Worm (Caenorhabditis elegans) whole organism, L2 larva: ENCODE results near the gene H20J04.9.

ENCODE experiments used
- F13H6.1 ChIP-seq: sonication (generic microtip); optimal IDR thresholded peaks from 2 replicates; lab custom pipeline; 2016; ENCODE audit warnings: missing genetic modification characterization, missing compliant biosample characterization
- R02D3.7 ChIP-seq: fragments of 150-350 bp; optimal IDR thresholded peaks from 2 replicates; lab custom pipeline; 2014; ENCODE audit warnings: missing biosample characterization, missing genetic modification characterization
- Y55F3AM.14 ChIP-seq: fragments of 200-800 bp; sonication (Bioruptor generic); optimal IDR thresholded peaks from 2 replicates; lab custom pipeline; 2018; ENCODE audit warnings: mild to moderate bottlenecking, missing genetic modification characterization, missing compliant biosample characterization
- ZK546.5 ChIP-seq: sonication (generic microtip); optimal IDR thresholded peaks from 2 replicates; lab custom pipeline; 2017; ENCODE audit warnings: missing biosample characterization, missing genetic modification characterization
- alr-1 ChIP-seq: fragments of 150-350 bp; optimal IDR thresholded peaks from 2 replicates; lab custom pipeline; 2014; ENCODE audit warnings: missing biosample characterization, missing genetic modification characterization
- aly-2 ChIP-seq: fragments of 150-350 bp; optimal IDR thresholded peaks from 2 replicates; lab custom pipeline; 2014; ENCODE audit warnings: missing biosample characterization, missing genetic modification characterization
- ama-1 ChIP-seq: fragments of 150-350 bp; optimal IDR thresholded peaks from 2 replicates; lab custom pipeline; 2018; ENCODE audit warnings: inconsistent platforms
- blmp-1 ChIP-seq: sonication (generic microtip); optimal IDR thresholded peaks from 2 replicates; lab custom pipeline; 2017; ENCODE audit warnings: missing genetic modification characterization, mild to moderate bottlenecking, missing compliant biosample characterization, antibody characterized with exemption, moderate library complexity; ENCODE audit not compliant: insufficient read depth
- ceh-16 ChIP-seq: fragments of 150-350 bp; optimal IDR thresholded peaks from 2 replicates; lab custom pipeline; 2014; ENCODE audit warnings: missing biosample characterization, missing genetic modification characterization
- crh-2 ChIP-seq: sonication (generic microtip); optimal IDR thresholded peaks from 2 replicates; lab custom pipeline; 2017; ENCODE audit warnings: missing biosample characterization, missing genetic modification characterization
- egl-27 ChIP-seq: sonication (generic microtip); optimal IDR thresholded peaks from 3 replicates; lab custom pipeline; 2017; ENCODE audit warnings: missing biosample characterization, missing genetic modification reagents, missing genetic modification characterization
- elt-3 ChIP-seq: sonication (generic microtip); optimal IDR thresholded peaks from 2 replicates; lab custom pipeline; 2017; ENCODE audit warnings: missing biosample characterization, missing genetic modification characterization
- fos-1 ChIP-seq: fragments of 150-350 bp; optimal IDR thresholded peaks from 2 replicates; lab custom pipeline; 2014; ENCODE audit warnings: missing biosample characterization, missing genetic modification characterization
- gmeb-1 ChIP-seq: fragments of 150-350 bp; optimal IDR thresholded peaks from 2 replicates; lab custom pipeline; 2014; ENCODE audit warnings: missing biosample characterization, missing genetic modification characterization
- lin-11 ChIP-seq: fragments of 150-350 bp; sonication (generic microtip); optimal IDR thresholded peaks from 2 replicates; lab custom pipeline; 2014; ENCODE audit warnings: missing biosample characterization, missing genetic modification characterization, inconsistent platforms, mixed read lengths
- lin-39 ChIP-seq: fragments of 150-350 bp; optimal IDR thresholded peaks from 2 replicates; lab custom pipeline; 2014; ENCODE audit warnings: missing biosample characterization, missing genetic modification reagents, missing genetic modification characterization
- lsy-2 ChIP-seq, 2 experiments: fragments of 150-350 bp in 1 of 2; sonication (generic microtip) in 1 of 2; optimal IDR thresholded peaks; 2 replicates each; lab custom pipeline; 2014 to 2017; ENCODE audit warnings: missing biosample characterization in 2 of 2, missing genetic modification characterization in 2 of 2
- mab-5 ChIP-seq: fragments of 150-350 bp; optimal IDR thresholded peaks from 2 replicates; lab custom pipeline; 2014; ENCODE audit warnings: missing biosample characterization, missing genetic modification characterization
- mbf-1 ChIP-seq: sonication (generic microtip); optimal IDR thresholded peaks from 2 replicates; lab custom pipeline; 2017; ENCODE audit warnings: missing biosample characterization, missing genetic modification characterization
- mdl-1 ChIP-seq, 2 experiments: fragments of 150-350 bp in 1 of 2; sonication (generic microtip) in 1 of 2; optimal IDR thresholded peaks; 2 replicates each; lab custom pipeline; 2017; ENCODE audit warnings: missing biosample characterization in 2 of 2, missing genetic modification characterization in 2 of 2
- nhr-11 ChIP-seq: fragments of 150-350 bp; optimal IDR thresholded peaks from 2 replicates; lab custom pipeline; 2014; ENCODE audit warnings: missing biosample characterization, missing genetic modification characterization
- nhr-12 ChIP-seq: fragments of 150-350 bp; optimal IDR thresholded peaks from 2 replicates; lab custom pipeline; 2014; ENCODE audit warnings: missing biosample characterization, missing genetic modification characterization
- nhr-129 ChIP-seq: fragments of 150-350 bp; optimal IDR thresholded peaks from 2 replicates; lab custom pipeline; 2014; ENCODE audit warnings: missing biosample characterization, missing genetic modification characterization
- nhr-21 ChIP-seq: fragments of 150-350 bp; optimal IDR thresholded peaks from 2 replicates; lab custom pipeline; 2014; ENCODE audit warnings: missing biosample characterization, missing genetic modification characterization
- nhr-23 ChIP-seq: fragments of 150-350 bp; optimal IDR thresholded peaks from 2 replicates; lab custom pipeline; 2014; ENCODE audit warnings: missing biosample characterization, missing genetic modification reagents, missing genetic modification characterization
- nhr-25 ChIP-seq: fragments of 150-350 bp; sonication (generic microtip); optimal IDR thresholded peaks from 3 replicates; lab custom pipeline; 2014; ENCODE audit warnings: missing biosample characterization, missing genetic modification characterization
- nhr-77 ChIP-seq: fragments of 150-350 bp; optimal IDR thresholded peaks from 2 replicates; lab custom pipeline; 2014; ENCODE audit warnings: missing biosample characterization, missing genetic modification characterization
- peb-1 ChIP-seq: fragments of 150-350 bp; optimal IDR thresholded peaks from 2 replicates; lab custom pipeline; 2014; ENCODE audit warnings: missing biosample characterization, missing genetic modification characterization
- sem-4 ChIP-seq: fragments of 150-350 bp; optimal IDR thresholded peaks from 2 replicates; lab custom pipeline; 2014; ENCODE audit warnings: missing biosample characterization, missing genetic modification reagents, missing genetic modification characterization
- sma-9 ChIP-seq, 2 experiments: fragments of 150-350 bp in 1 of 2; sonication (generic microtip) in 1 of 2; optimal IDR thresholded peaks; 2 replicates each; lab custom pipeline; 2014 to 2016; ENCODE audit warnings: missing genetic modification characterization in 2 of 2, mild to moderate bottlenecking in 1 of 2, missing biosample characterization in 1 of 2, missing compliant biosample characterization in 1 of 2, missing genetic modification reagents in 1 of 2, moderate library complexity in 1 of 2
- snpc-4 ChIP-seq: fragments of 150-350 bp; optimal IDR thresholded peaks from 2 replicates; lab custom pipeline; 2014; ENCODE audit warnings: missing biosample characterization, missing genetic modification characterization
- unc-39 ChIP-seq: fragments of 150-350 bp; optimal IDR thresholded peaks from 2 replicates; lab custom pipeline; 2014; ENCODE audit warnings: missing biosample characterization, missing genetic modification characterization
- unc-55 ChIP-seq: fragments of 150-350 bp; sonication (generic microtip); optimal IDR thresholded peaks from 3 replicates; lab custom pipeline; 2014; ENCODE audit warnings: missing biosample characterization, missing genetic modification reagents, missing genetic modification characterization
- unc-62 ChIP-seq: fragments of 150-350 bp; optimal IDR thresholded peaks from 2 replicates; lab custom pipeline; 2014; ENCODE audit warnings: missing biosample characterization, missing genetic modification reagents, missing genetic modification characterization
- zag-1 ChIP-seq: fragments of 150-350 bp; optimal IDR thresholded peaks from 2 replicates; lab custom pipeline; 2014; ENCODE audit warnings: missing biosample characterization, missing genetic modification characterization
- ztf-1 ChIP-seq: fragments of 200-800 bp; sonication (Bioruptor generic); conservative IDR thresholded peaks from 2 replicates; pipeline ENCODE4 v1.3.6; 2022; ENCODE audit warnings: missing genetic modification characterization, missing compliant biosample characterization
- ztf-11 ChIP-seq: sonication (generic microtip); optimal IDR thresholded peaks from 2 replicates; lab custom pipeline; 2017; ENCODE audit warnings: missing biosample characterization, missing genetic modification characterization
- ztf-4 ChIP-seq: fragments of 150-350 bp; optimal IDR thresholded peaks from 2 replicates; lab custom pipeline; 2014; ENCODE audit warnings: missing biosample characterization, missing genetic modification characterization

The H20J04.9 gene

DNA sequence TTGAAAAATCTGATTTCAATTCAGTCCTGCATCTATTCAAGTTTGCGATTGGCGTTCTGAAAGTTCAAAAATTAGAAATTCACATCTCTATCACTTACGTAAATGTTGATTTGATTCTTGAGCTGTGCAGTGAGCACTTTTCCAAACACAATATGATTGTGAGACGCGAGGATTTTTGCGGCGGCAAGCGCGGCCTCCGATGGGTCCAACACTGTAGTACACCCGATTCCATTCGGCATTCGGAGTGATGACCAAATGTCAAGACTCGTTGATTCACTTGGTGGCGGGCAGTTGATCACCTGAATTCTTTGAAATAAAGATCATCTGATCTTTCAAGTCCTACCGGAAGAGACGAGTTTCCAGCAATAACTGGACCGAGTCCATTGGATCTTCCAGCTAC is 18.7 kb downstream of the H20J04.9 start:
- TF ChIP-seq nhr-129 (tag; lab: Kevin White, UChicago), result no peak
- TF ChIP-seq unc-62, result no peak
- TF ChIP-seq ztf-1 (GFP tag; lab: Robert Waterston, UW), result no peak
- TF ChIP-seq nhr-25, result no peak
- no peak for TF ChIP-seq ztf-4 (tag; lab: Kevin White, UChicago)
- no peak for TF ChIP-seq aly-2 (tag; lab: Kevin White, UChicago)
- TF ChIP-seq nhr-21 (tag; lab: Kevin White, UChicago), result no peak

DNA sequence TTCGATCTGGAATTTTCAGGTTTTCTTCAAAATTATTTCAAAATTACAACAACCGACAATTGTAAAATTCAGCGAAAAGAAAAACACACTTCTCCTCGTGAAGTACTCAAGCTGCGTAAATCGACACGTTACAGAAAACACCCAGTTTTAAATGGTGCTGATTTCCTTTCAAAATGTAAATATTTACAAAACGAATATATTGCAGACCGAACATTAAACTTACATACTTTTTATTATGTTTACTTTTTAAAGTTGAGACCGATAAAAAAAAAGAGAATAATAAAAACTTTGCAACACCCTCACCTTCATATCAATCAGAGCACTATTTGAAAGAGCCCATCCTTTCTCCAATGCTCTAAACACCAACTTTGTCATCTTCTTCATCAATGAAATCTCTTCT is 19.9 kb downstream of the H20J04.9 start:
- TF ChIP-seq mdl-1 (tag; optimal IDR thresholded peaks at IDR 0.05; lab: Kevin White, UChicago) (no peak), gmeb-1 (no peak), ZK546.5 (tag; lab: Kevin White, UChicago) (no peak), egl-27 (no peak), ztf-11 (tag; lab: Kevin White, UChicago) (no peak), zag-1 (no peak), nhr-129 (tag; lab: Kevin White, UChicago) (no peak), ztf-4 (tag; lab: Kevin White, UChicago) (no peak), nhr-23 (tag; lab: Kevin White, UChicago) (no peak), mab-5 (tag; lab: Kevin White, UChicago) (no peak), elt-3 (tag; lab: Kevin White, UChicago) (no peak), sem-4 (no peak), lsy-2 (tag; optimal IDR thresholded peaks at IDR 0.05; lab: Kevin White, UChicago) (no peak), blmp-1 (no peak), nhr-25 (no peak), snpc-4 (tag; lab: Kevin White, UChicago) (no peak), peb-1 (tag; lab: Kevin White, UChicago) (no peak), ama-1 (no peak), lin-11 (tag; lab: Kevin White, UChicago) (no peak), nhr-77 (tag; lab: Kevin White, UChicago) (no peak)

ce11 chrII:4372406-4372805 is 21.4 kb downstream of the H20J04.9 start, which contains the start of gene paic-1:
paic-1 (minus strand) TSS chrII:4372525.
- TF ChIP-seq crh-2 (peak; percentile 3), lin-39 (no peak), fos-1 (tag; lab: Kevin White, UChicago) (peak; percentile 57)
- TF ChIP-seq, all 48 proteins: peak for 2

- no peak for TF ChIP-seq ztf-1 (GFP tag; lab: Robert Waterston, UW)
- TF ChIP-seq ZK546.5 (tag; lab: Kevin White, UChicago), result no peak
- TF ChIP-seq F13H6.1 (tag; lab: Kevin White, UChicago), result no peak
These were observed 21.9 kb downstream of the H20J04.9 start for ce11 chrII:4372867-4373397.

DNA sequence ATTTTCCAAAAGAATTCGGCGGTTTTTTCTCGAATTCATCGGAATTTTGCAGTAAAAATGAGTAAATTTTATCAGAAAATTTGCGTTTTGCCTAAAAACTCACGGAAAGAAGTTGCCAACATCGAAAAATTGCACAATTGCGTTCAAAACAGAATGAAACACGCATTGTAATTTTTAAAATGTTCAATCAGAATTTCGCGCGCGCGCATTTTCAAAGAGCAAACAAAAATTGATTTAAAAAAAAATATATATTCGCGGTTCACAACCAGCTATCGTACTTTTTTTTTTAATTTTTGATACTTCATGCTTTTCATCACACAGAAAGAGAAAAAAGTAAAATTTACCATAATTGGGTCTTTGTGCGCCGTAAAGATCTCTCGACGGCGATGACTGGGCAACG is 23.9 kb downstream of the H20J04.9 start:
- TF ChIP-seq nhr-77 (tag; lab: Kevin White, UChicago) (no peak), lin-39 (no peak), nhr-23 (tag; lab: Kevin White, UChicago) (no peak), ceh-16 (no peak), unc-55 (GFP tag; lab: Kevin White, UChicago) (no peak), mbf-1 (tag; lab: Kevin White, UChicago) (no peak), fos-1 (tag; lab: Kevin White, UChicago) (no peak)

- TF ChIP-seq gmeb-1, result peak; percentile 89
- peak; percentile 89 for TF ChIP-seq mab-5 (tag; lab: Kevin White, UChicago)
- TF ChIP-seq mdl-1 (tag; optimal IDR thresholded peaks at IDR 0.05; lab: Kevin White, UChicago), result peak; percentile 52 to 96
- TF ChIP-seq nhr-12 (tag; lab: Kevin White, UChicago), result no peak
- peak; percentile 66 for TF ChIP-seq blmp-1
- TF ChIP-seq unc-55 (GFP tag; lab: Kevin White, UChicago), result peak; percentile 94
- TF ChIP-seq unc-39, result no peak
- TF ChIP-seq nhr-11 (tag; lab: Kevin White, UChicago), result no peak
- no peak for TF ChIP-seq mbf-1 (tag; lab: Kevin White, UChicago)
- peak; percentile 84 for TF ChIP-seq sma-9 (GFP tag; optimal IDR thresholded peaks at IDR 0.05; lab: Kevin White, UChicago)
- no peak for TF ChIP-seq sma-9 (tag; optimal IDR thresholded peaks at IDR 0.05; lab: Kevin White, UChicago)
- TF ChIP-seq fos-1 (tag; lab: Kevin White, UChicago), result peak; percentile 77
- peak; percentile 96 for TF ChIP-seq nhr-129 (tag; lab: Kevin White, UChicago)
- no peak for TF ChIP-seq lin-39
- TF ChIP-seq ZK546.5 (tag; lab: Kevin White, UChicago), result peak; percentile 97
- peak; percentile 72 for TF ChIP-seq ceh-16
- TF ChIP-seq aly-2 (tag; lab: Kevin White, UChicago), result no peak
- TF ChIP-seq ama-1, result no peak
- TF ChIP-seq Y55F3AM.14 (GFP tag; lab: Kevin White, UChicago), result peak; percentile 95
- TF ChIP-seq R02D3.7 (tag; lab: Kevin White, UChicago), result peak; percentile 12
- TF ChIP-seq lin-11 (tag; lab: Kevin White, UChicago), result peak; percentile 85
- no peak for TF ChIP-seq ztf-1 (GFP tag; lab: Robert Waterston, UW)
- no peak for TF ChIP-seq alr-1 (tag; lab: Kevin White, UChicago)
- TF ChIP-seq nhr-25, result peak; percentile 96
- TF ChIP-seq nhr-21 (tag; lab: Kevin White, UChicago), result peak; percentile 88
These were observed 25.5 kb downstream of the H20J04.9 start, which contains the start of gene ntl-2 for ce11 chrII:4376295-4377172. ntl-2 (minus strand) TSS chrII:4376465.
